Worm (Caenorhabditis elegans): Measurements from ENCODE around the gene max-2.

ce11 chrII:13073102-13073501 lies 47.5 kb upstream of the max-2 start, which contains the start of gene F42G4.5:
- TF ChIP-seq dao-5 (tag; optimal IDR thresholded peaks at IDR 0.05) (no peak), him-1 (tag; optimal IDR thresholded peaks at IDR 0.05) (no peak)
